Worm (Caenorhabditis elegans): ENCODE measurements around the gene psme-3.

- TF ChIP-seq lin-32 (GFP tag; optimal IDR thresholded peaks at IDR 0.05): no peak
- no peak for TF ChIP-seq sem-2 (GFP tag; optimal IDR thresholded peaks at IDR 0.05)
- no peak for TF ChIP-seq nhr-2 (tag; optimal IDR thresholded peaks at IDR 0.05)
- TF ChIP-seq blmp-1 (tag; optimal IDR thresholded peaks at IDR 0.05): no peak
Observed at ce11 chrIII:11616446-11616845, 48.5 kb downstream of the psme-3 start, which contains the start of gene ceh-91.

All from whole organism, mixed stage, embryonic.